Fruit fly (Drosophila melanogaster) whole organism, embryonic: Measurements from ENCODE around the gene CG32295.

ENCODE experiments used
- Bdp1 ChIP-seq: fragments of 200-800 bp; sonication (Bioruptor generic); optimal IDR thresholded peaks from 3 replicates; lab custom pipeline; 2016; ENCODE audit warnings: missing biosample characterization, missing genetic modification characterization
- CG1024 ChIP-seq: fragments of 200-800 bp; sonication (Bioruptor generic); IDR thresholded peaks from 2 replicates; pipeline ENCODE4 v1.3.6; 2022; ENCODE audit warnings: missing biosample characterization, missing genetic modification characterization
- CG12236 ChIP-seq: fragments of 200-800 bp; sonication (Bioruptor generic); optimal IDR thresholded peaks from 2 replicates; lab custom pipeline; 2016; ENCODE audit warnings: missing biosample characterization, missing genetic modification characterization
- CG14014 ChIP-seq: fragments of 200-800 bp; sonication (Bioruptor generic); IDR thresholded peaks from 2 replicates; pipeline ENCODE4 v1.3.6; 2022; ENCODE audit warnings: missing biosample characterization, missing genetic modification characterization
- CG17568 ChIP-seq: fragments of 200-800 bp; sonication (Bioruptor generic); optimal IDR thresholded peaks from 2 replicates; lab custom pipeline; 2018; ENCODE audit warnings: missing biosample characterization, mild to moderate bottlenecking, missing genetic modification characterization, moderate library complexity
- CG2199 ChIP-seq: fragments of 200-800 bp; sonication (Bioruptor generic); IDR thresholded peaks from 3 replicates; pipeline ENCODE4 v1.3.6; 2022; ENCODE audit warnings: missing biosample characterization, missing genetic modification characterization
- CG2678 ChIP-seq: fragments of 200-800 bp; sonication (Bioruptor generic); optimal IDR thresholded peaks from 3 replicates; lab custom pipeline; 2019; ENCODE audit warnings: missing biosample characterization, mild to moderate bottlenecking, missing genetic modification characterization, moderate library complexity
- CG33557 ChIP-seq: fragments of 200-800 bp; sonication (Bioruptor generic); optimal IDR thresholded peaks from 2 replicates; lab custom pipeline; 2019; ENCODE audit warnings: missing biosample characterization, mild to moderate bottlenecking, missing genetic modification characterization, moderate library complexity
- CG3726 ChIP-seq: fragments of 200-800 bp; sonication (Bioruptor generic); IDR thresholded peaks from 3 replicates; pipeline ENCODE4, ENCODE4 v1.3.6; 2022; ENCODE audit warnings: missing biosample characterization, missing genetic modification characterization
- CG42726 ChIP-seq: fragments of 200-800 bp; sonication (Bioruptor generic); IDR thresholded peaks from 2 replicates; pipeline ENCODE4 v1.3.6; 2022; ENCODE audit warnings: missing biosample characterization, missing genetic modification characterization; ENCODE audit not compliant: partially characterized antibody
- CG4404 ChIP-seq: fragments of 200-800 bp; sonication (Bioruptor generic); IDR thresholded peaks from 2 replicates; pipeline ENCODE4 v1.3.6; 2022; ENCODE audit warnings: missing biosample characterization, missing genetic modification characterization
- CG4424 ChIP-seq: fragments of 200-800 bp; sonication (Bioruptor generic); optimal IDR thresholded peaks from 3 replicates; lab custom pipeline; 2016; ENCODE audit warnings: missing biosample characterization, missing genetic modification characterization
- CG4730 ChIP-seq: fragments of 200-800 bp; sonication (Bioruptor generic); IDR thresholded peaks from 2 replicates; pipeline ENCODE4 v1.3.6; 2022; ENCODE audit warnings: missing biosample characterization, missing genetic modification characterization
- CG6254 ChIP-seq: fragments of 200-800 bp; sonication (Bioruptor generic); optimal IDR thresholded peaks from 3 replicates; lab custom pipeline; 2017; ENCODE audit warnings: mild to moderate bottlenecking, missing biosample characterization, missing genetic modification reagents, missing genetic modification characterization
- CG7839 ChIP-seq: fragments of 200-800 bp; sonication (Bioruptor generic); optimal IDR thresholded peaks from 3 replicates; lab custom pipeline; 2018; ENCODE audit warnings: missing biosample characterization, mild to moderate bottlenecking, missing genetic modification characterization, moderate library complexity
- CG8924 ChIP-seq: fragments of 200-800 bp; optimal IDR thresholded peaks from 3 replicates; lab custom pipeline; 2019; ENCODE audit warnings: missing biosample characterization, mild to moderate bottlenecking, missing genetic modification characterization, moderate library complexity
- CG8944 ChIP-seq: fragments of 200-800 bp; sonication (Bioruptor generic); optimal IDR thresholded peaks from 3 replicates; lab custom pipeline; 2016; ENCODE audit warnings: missing biosample characterization, missing genetic modification characterization
- CG9932 ChIP-seq: fragments of 200-800 bp; sonication (Bioruptor generic); IDR thresholded peaks from 2 replicates; pipeline ENCODE4 v1.3.6; 2022; ENCODE audit warnings: missing biosample characterization, missing genetic modification characterization
- Dbx ChIP-seq: fragments of 200-800 bp; sonication (Bioruptor generic); IDR thresholded peaks from 3 replicates; pipeline ENCODE4 v1.3.6; 2022; ENCODE audit warnings: missing biosample characterization, missing genetic modification characterization
- HLHmδ ChIP-seq: fragments of 200-800 bp; sonication (Bioruptor generic); optimal IDR thresholded peaks from 2 replicates; lab custom pipeline; 2018; ENCODE audit warnings: missing biosample characterization, mild to moderate bottlenecking, missing genetic modification characterization, moderate library complexity
- Mes4 ChIP-seq: fragments of 200-800 bp; sonication (Bioruptor generic); optimal IDR thresholded peaks from 2 replicates; lab custom pipeline; 2016; ENCODE audit warnings: missing biosample characterization, missing genetic modification characterization
- Scr ChIP-seq: fragments of 200-800 bp; sonication (Bioruptor generic); IDR thresholded peaks from 2 replicates; pipeline ENCODE4 v1.3.6; 2022; ENCODE audit warnings: missing biosample characterization, missing genetic modification characterization; ENCODE audit not compliant: partially characterized antibody
- Sry-β ChIP-seq: fragments of 200-800 bp; sonication (Bioruptor generic); optimal IDR thresholded peaks from 2 replicates; lab custom pipeline; 2018; ENCODE audit warnings: missing biosample characterization, mild to moderate bottlenecking, missing genetic modification characterization, moderate library complexity
- Vsx1 ChIP-seq: fragments of 200-800 bp; sonication (Bioruptor generic); optimal IDR thresholded peaks from 2 replicates; lab custom pipeline; 2017; ENCODE audit warnings: missing biosample characterization, mild to moderate bottlenecking, missing genetic modification characterization, missing genetic modification reagents
- abd-A ChIP-seq: fragments of 200-800 bp; sonication (Bioruptor generic); optimal IDR thresholded peaks from 3 replicates; lab custom pipeline; 2019; ENCODE audit warnings: missing biosample characterization, mild to moderate bottlenecking, missing genetic modification characterization, moderate library complexity
- ash1 ChIP-seq: fragments of 200-800 bp; sonication (Bioruptor generic); optimal IDR thresholded peaks from 2 replicates; lab custom pipeline; 2018; ENCODE audit warnings: missing biosample characterization, mild to moderate bottlenecking, missing genetic modification characterization
- az2 ChIP-seq: fragments of 200-800 bp; sonication (Bioruptor generic); optimal IDR thresholded peaks from 3 replicates; lab custom pipeline; 2016; ENCODE audit warnings: missing biosample characterization, missing genetic modification characterization
- cad ChIP-seq: fragments of >200 bp; optimal IDR thresholded peaks from 2 replicates; lab custom pipeline; 2017; ENCODE audit warnings: missing biosample characterization, missing genetic modification characterization
- esg ChIP-seq: fragments of 200-800 bp; sonication (Bioruptor generic); conservative IDR thresholded peaks from 2 replicates; pipeline ENCODE4 v1.3.6; 2022; ENCODE audit warnings: missing biosample characterization, missing genetic modification characterization
- ewg ChIP-seq: fragments of 200-800 bp; sonication (Bioruptor generic); optimal IDR thresholded peaks from 3 replicates; lab custom pipeline; 2017; ENCODE audit warnings: mild to moderate bottlenecking, missing biosample characterization, missing genetic modification reagents, missing genetic modification characterization
- exex ChIP-seq: fragments of 200-800 bp; sonication (Bioruptor generic); optimal IDR thresholded peaks from 4 replicates; lab custom pipeline; 2018; ENCODE audit warnings: missing biosample characterization, mild to moderate bottlenecking, missing genetic modification characterization, moderate library complexity
- fd3F ChIP-seq: fragments of 200-800 bp; sonication (Bioruptor generic); optimal IDR thresholded peaks from 2 replicates; lab custom pipeline; 2018; ENCODE audit warnings: missing biosample characterization, mild to moderate bottlenecking, missing genetic modification characterization, moderate library complexity
- gcm2 ChIP-seq: fragments of 200-800 bp; sonication (Bioruptor generic); optimal IDR thresholded peaks from 2 replicates; lab custom pipeline; 2016; ENCODE audit warnings: missing biosample characterization, missing genetic modification characterization
- gro ChIP-seq: fragments of 200-800 bp; sonication (Bioruptor generic); optimal IDR thresholded peaks from 2 replicates; lab custom pipeline; 2016; ENCODE audit warnings: missing biosample characterization, missing genetic modification characterization
- gsb ChIP-seq: fragments of 200-800 bp; sonication (Bioruptor generic); IDR thresholded peaks from 2 replicates; pipeline ENCODE4 v1.3.6; 2022; ENCODE audit warnings: missing biosample characterization, missing genetic modification characterization
- ham ChIP-seq: fragments of 200-800 bp; sonication (Bioruptor generic); IDR thresholded peaks from 2 replicates; pipeline ENCODE4 v1.3.6; 2022; ENCODE audit warnings: missing biosample characterization, missing genetic modification characterization
- kni ChIP-seq: fragments of 200-800 bp; sonication (Bioruptor generic); optimal IDR thresholded peaks from 3 replicates; lab custom pipeline; 2017; ENCODE audit warnings: mild to moderate bottlenecking, missing biosample characterization, missing genetic modification reagents, missing genetic modification characterization
- nerfin-1 ChIP-seq: fragments of 200-800 bp; sonication (Bioruptor generic); optimal IDR thresholded peaks from 3 replicates; lab custom pipeline; 2019; ENCODE audit warnings: missing biosample characterization, mild to moderate bottlenecking, missing genetic modification characterization, moderate library complexity
- nom ChIP-seq: fragments of 200-800 bp; sonication (Bioruptor generic); optimal IDR thresholded peaks from 2 replicates; lab custom pipeline; 2017; ENCODE audit warnings: missing biosample characterization, missing genetic modification characterization, mild to moderate bottlenecking, moderate library complexity, missing genetic modification reagents
- otp ChIP-seq: fragments of 200-800 bp; sonication (Bioruptor generic); IDR thresholded peaks from 3 replicates; pipeline ENCODE4, ENCODE4 v1.3.6; 2022; ENCODE audit warnings: missing biosample characterization, missing genetic modification characterization
- psq ChIP-seq: fragments of 200-800 bp; sonication (Bioruptor generic); optimal IDR thresholded peaks from 2 replicates; lab custom pipeline; 2017; ENCODE audit warnings: missing biosample characterization, missing genetic modification characterization
- ranshi ChIP-seq: fragments of 200-800 bp; sonication (Bioruptor generic); IDR thresholded peaks from 2 replicates; pipeline ENCODE4 v1.3.6; 2022; ENCODE audit warnings: missing biosample characterization, missing genetic modification characterization
- row ChIP-seq: fragments of 200-800 bp; sonication (Bioruptor generic); IDR thresholded peaks from 3 replicates; pipeline ENCODE4 v1.3.6; 2022; ENCODE audit warnings: missing biosample characterization, missing genetic modification characterization
- salm ChIP-seq: fragments of 200-800 bp; sonication (Bioruptor generic); optimal IDR thresholded peaks from 2 replicates; lab custom pipeline; 2018; ENCODE audit warnings: missing biosample characterization, mild to moderate bottlenecking, missing genetic modification characterization
- sc ChIP-seq, 3 experiments: fragments of >200 bp in 2 of 3; fragments of 200-800 bp in 1 of 3; sonication (Bioruptor generic) in 1 of 3; optimal IDR thresholded peaks; 2 replicates in 2 of 3; 3 replicates in 1 of 3; lab custom pipeline; 2017; ENCODE audit warnings: mild to moderate bottlenecking in 1 of 3, missing biosample characterization in 1 of 3, missing genetic modification characterization in 1 of 3, missing genetic modification reagents in 1 of 3
- sd ChIP-seq: fragments of 200-800 bp; sonication (Bioruptor generic); optimal IDR thresholded peaks from 3 replicates; lab custom pipeline; 2018; ENCODE audit warnings: missing biosample characterization, mild to moderate bottlenecking, missing genetic modification characterization, moderate library complexity
- toy ChIP-seq: fragments of 200-800 bp; sonication (Bioruptor generic); IDR thresholded peaks from 2 replicates; pipeline ENCODE4 v1.3.6; 2022; ENCODE audit warnings: missing biosample characterization, missing genetic modification characterization
- vfl ChIP-seq: fragments of 200-800 bp; sonication (Bioruptor generic); optimal IDR thresholded peaks from 2 replicates; lab custom pipeline; 2016; ENCODE audit warnings: missing biosample characterization, missing genetic modification characterization
- zfh2 ChIP-seq: fragments of 200-800 bp; sonication (Bioruptor generic); optimal IDR thresholded peaks from 2 replicates; lab custom pipeline; 2016; ENCODE audit warnings: missing biosample characterization, missing genetic modification characterization

Gene CG32295

dm6 chr3L:2552116-2552843 is 25.5 kb upstream of the CG32295 start (continued):
- TF ChIP-seq CG8944 (GFP tag; lab: Kevin White, UChicago) (peak; percentile 48), ewg (peak; percentile 54), CG17568 (peak; percentile 30), exex (tag; lab: Kevin White, UChicago) (no peak), CG3726 (GFP tag; lab: Robert Waterston, UW) (no peak), abd-A (tag; lab: Kevin White, UChicago) (peak; percentile 41), CG14014 (GFP tag; lab: Robert Waterston, UW) (no peak), CG8924 (tag; lab: Kevin White, UChicago) (peak; percentile 69), gro (GFP tag; lab: Kevin White, UChicago) (no peak), ranshi (GFP tag; lab: Robert Waterston, UW) (no peak), CG7839 (tag; lab: Kevin White, UChicago) (peak; percentile 72), HLHmδ (GFP tag; lab: Kevin White, UChicago) (no peak), CG12236 (GFP tag; lab: Kevin White, UChicago) (peak; percentile 52), Scr (GFP tag; lab: Robert Waterston, UW) (no peak), otp (peak; percentile 51; the same call in 1 of the 3 replicates), CG33557 (GFP tag; lab: Kevin White, UChicago) (peak; percentile 63), nerfin-1 (tag; lab: Kevin White, UChicago) (peak; percentile 62), CG1024 (GFP tag; lab: Robert Waterston, UW) (peak; percentile 47; the same call in 1 of the 2 replicates), CG9932 (no peak; the same call in 1 of the 2 replicates), CG42726 (GFP tag; lab: Robert Waterston, UW) (no peak), gcm2 (GFP tag; lab: Kevin White, UChicago) (no peak), ham (GFP tag; lab: Robert Waterston, UW) (no peak), sd (tag; lab: Kevin White, UChicago) (peak; percentile 26), zfh2 (GFP tag; lab: Kevin White, UChicago) (no peak), row (GFP tag; lab: Robert Waterston, UW) (peak; percentile 66), psq (GFP tag; lab: Kevin White, UChicago) (peak; percentile 45), Dbx (peak; percentile 13; the same call in 1 of the 3 replicates), CG4404 (GFP tag; lab: Robert Waterston, UW) (no peak), Bdp1 (no peak), cad (no peak), kni (GFP tag; lab: Kevin White, UChicago) (no peak), az2 (peak; percentile 70), Vsx1 (GFP tag; lab: Kevin White, UChicago) (no peak), fd3F (GFP tag; lab: Kevin White, UChicago) (no peak), CG4730 (GFP tag; lab: Robert Waterston, UW) (0 out of 2 replicates have a peak, but pooled peaks have one; percentile 38), esg (GFP tag; lab: Robert Waterston, UW) (peak; percentile 52), CG2199 (peak; percentile 80; the same call in 1 of the 3 replicates), Sry-β (peak; percentile 38), toy (GFP tag; lab: Robert Waterston, UW) (no peak), CG4424 (GFP tag; lab: Kevin White, UChicago) (peak; percentile 81), vfl (no peak), CG6254 (peak; percentile 67), nom (GFP tag; lab: Kevin White, UChicago) (peak; percentile 81), CG2678 (peak; percentile 74), Mes4 (GFP tag; lab: Kevin White, UChicago) (peak; percentile 52), ash1 (GFP tag; lab: Kevin White, UChicago) (no peak), sc (optimal IDR thresholded peaks at IDR 0.05; lab: Kevin White, UChicago) (no peak), sc (GFP tag; optimal IDR thresholded peaks at IDR 0.05; lab: Kevin White, UChicago) (peak; percentile 60), salm (no peak), gsb (GFP tag; lab: Robert Waterston, UW) (no peak)
